Fruit fly (Drosophila melanogaster): ENCODE results near the gene CG3156.

CG3156 gene

DNA sequence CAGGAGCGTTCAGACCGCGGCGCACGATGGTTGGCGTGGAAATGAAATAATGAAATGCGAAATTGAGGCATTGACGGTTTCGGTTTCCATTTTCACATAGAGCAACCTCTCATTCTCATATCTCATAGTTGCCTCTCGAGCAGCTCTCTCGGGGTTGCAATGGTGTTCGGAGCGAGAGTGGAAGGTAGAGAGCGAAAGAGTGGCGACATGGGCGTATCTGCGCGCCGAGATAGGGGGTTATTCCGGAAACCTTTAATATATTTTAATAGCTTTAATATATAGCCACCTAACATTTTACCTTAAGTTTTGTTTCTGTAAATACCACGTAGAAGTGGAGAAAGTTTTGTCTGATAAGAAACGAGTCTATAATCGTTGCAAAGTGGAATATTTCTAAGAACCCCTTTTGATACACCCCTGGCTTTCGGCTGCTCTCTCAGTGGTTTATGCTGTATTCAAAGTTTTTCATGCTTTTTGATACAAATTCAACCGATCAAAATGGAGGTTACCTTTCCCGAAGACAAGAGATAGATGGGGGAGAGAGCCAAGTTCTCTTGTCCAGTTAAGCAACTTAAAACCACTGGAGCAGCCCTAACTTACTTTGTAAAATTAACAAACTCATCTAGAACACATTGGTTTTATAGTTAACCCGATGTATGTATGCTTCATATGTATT lies 35.6 kb downstream of the CG3156 start, which contains the start of gene elav (continued):
- TF ChIP-seq ems (GFP tag; optimal IDR thresholded peaks at IDR 0.05) (peak; percentile 97), grn (GFP tag; optimal IDR thresholded peaks at IDR 0.05) (peak; percentile 84), CG30020 (tag; optimal IDR thresholded peaks at IDR 0.05) (peak; percentile 89), Dfd (GFP tag; optimal IDR thresholded peaks at IDR 0.05) (no peak), CG10979 (tag; optimal IDR thresholded peaks at IDR 0.05) (peak; percentile 99), Hr39 (optimal IDR thresholded peaks at IDR 0.05) (no peak), CG18764 (GFP tag; optimal IDR thresholded peaks at IDR 0.05) (peak; percentile 96), CG12155 (GFP tag; optimal IDR thresholded peaks at IDR 0.05) (peak; percentile 97), lbe (GFP tag; optimal IDR thresholded peaks at IDR 0.05) (peak; percentile 96), onecut (GFP tag; IDR thresholded peaks at IDR 0.05) (peak; percentile 97), CG4854 (GFP tag; optimal IDR thresholded peaks at IDR 0.05) (peak; percentile 95), CG4424 (GFP tag; optimal IDR thresholded peaks at IDR 0.05) (peak; percentile 99), emc (GFP tag; optimal IDR thresholded peaks at IDR 0.05) (peak; percentile 86), chn (GFP tag; optimal IDR thresholded peaks at IDR 0.05) (peak; percentile 98), CG5180 (GFP tag; optimal IDR thresholded peaks at IDR 0.05) (peak; percentile 93), ssp (GFP tag; IDR thresholded peaks at IDR 0.05) (peak; percentile 93), CG8281 (tag; optimal IDR thresholded peaks at IDR 0.05) (peak; percentile 100), CG1832 (GFP tag; optimal IDR thresholded peaks at IDR 0.05) (peak; percentile 8), ash1 (GFP tag; optimal IDR thresholded peaks at IDR 0.05) (peak; percentile 75), CG4360 (GFP tag; IDR thresholded peaks at IDR 0.05) (peak; percentile 84), CG9727 (GFP tag; optimal IDR thresholded peaks at IDR 0.05) (peak; percentile 99), CG17359 (tag; optimal IDR thresholded peaks at IDR 0.05) (peak; percentile 98), ro (GFP tag; IDR thresholded peaks at IDR 0.05) (peak; percentile 96), CG13775 (GFP tag; optimal IDR thresholded peaks at IDR 0.05) (peak; percentile 99), Opbp (GFP tag; IDR thresholded peaks at IDR 0.05; ENCODE audit: partially characterized antibody) (no peak), CG1792 (GFP tag; optimal IDR thresholded peaks at IDR 0.05) (peak; percentile 93), run (tag; optimal IDR thresholded peaks at IDR 0.05) (peak; percentile 98), nau (GFP tag; optimal IDR thresholded peaks at IDR 0.05) (peak; percentile 98), ato (GFP tag; IDR thresholded peaks at IDR 0.05; ENCODE audit: partially characterized antibody) (peak; percentile 49; the same call in 1 of the 2 replicates), CG30431 (GFP tag; optimal IDR thresholded peaks at IDR 0.05) (peak; percentile 96), CTCF (GFP tag; optimal IDR thresholded peaks at IDR 0.05) (peak; percentile 77), Trl (optimal IDR thresholded peaks at IDR 0.05) (peak; percentile 96 to 97), Trl (GFP tag; optimal IDR thresholded peaks at IDR 0.05) (peak; percentile 97), tap (tag; optimal IDR thresholded peaks at IDR 0.05) (peak; percentile 98), CG12219 (GFP tag; optimal IDR thresholded peaks at IDR 0.05) (peak; percentile 98), gsb-n (tag; optimal IDR thresholded peaks at IDR 0.05) (peak; percentile 98), fru (optimal IDR thresholded peaks at IDR 0.05) (peak; percentile 37), CG15269 (tag; optimal IDR thresholded peaks at IDR 0.05) (peak; percentile 99), Sin3A (optimal IDR thresholded peaks at IDR 0.05) (no peak), HmgD (GFP tag; optimal IDR thresholded peaks at IDR 0.05) (peak; percentile 85), CG11456 (GFP tag; IDR thresholded peaks at IDR 0.05) (peak; percentile 98), H2.0 (GFP tag; IDR thresholded peaks at IDR 0.05) (peak; percentile 97), Side (GFP tag; optimal IDR thresholded peaks at IDR 0.05) (peak; percentile 97), tin (GFP tag; optimal IDR thresholded peaks at IDR 0.05) (peak; percentile 99), Tbp (GFP tag; optimal IDR thresholded peaks at IDR 0.05) (no peak), sr (GFP tag; IDR thresholded peaks at IDR 0.05) (peak; percentile 87; the same call in 2 of the 3 replicates), CG18599 (GFP tag; optimal IDR thresholded peaks at IDR 0.05) (peak; percentile 100), tll (GFP tag; optimal IDR thresholded peaks at IDR 0.05) (peak; percentile 62), CG10462 (GFP tag; optimal IDR thresholded peaks at IDR 0.05) (peak; percentile 98), CG13123 (GFP tag; optimal IDR thresholded peaks at IDR 0.05) (peak; percentile 93), CG31224 (GFP tag; IDR thresholded peaks at IDR 0.05) (peak; percentile 95), stc (GFP tag; IDR thresholded peaks at IDR 0.05) (peak; percentile 98)

All from whole organism, embryonic.